Worm (Caenorhabditis elegans) whole organism, midembryonic: ENCODE results near the gene C33D3.4.

ENCODE experiments used
- T22C8.4 ChIP-seq: fragments of 200-800 bp; sonication (Bioruptor generic); IDR thresholded peaks from 2 replicates; pipeline ENCODE4 v1.3.6; 2022; ENCODE audit warnings: missing genetic modification characterization, missing compliant biosample characterization
- cog-1 ChIP-seq: sonication (generic microtip); optimal IDR thresholded peaks from 2 replicates; lab custom pipeline; 2016; ENCODE audit warnings: missing genetic modification characterization, missing compliant biosample characterization
- flt-1 ChIP-seq: fragments of 200-800 bp; sonication (Bioruptor generic); IDR thresholded peaks from 2 replicates; pipeline ENCODE4 v1.3.6; 2022; ENCODE audit warnings: missing genetic modification characterization, missing compliant biosample characterization
- klf-2 ChIP-seq: fragments of 200-800 bp; sonication (Bioruptor generic); conservative IDR thresholded peaks from 2 replicates; pipeline ENCODE4 v1.3.6; 2022; ENCODE audit warnings: missing genetic modification reagents, missing genetic modification characterization, missing compliant biosample characterization
- med-1 ChIP-seq: sonication (generic microtip); optimal IDR thresholded peaks from 2 replicates; lab custom pipeline; 2017; ENCODE audit warnings: missing genetic modification characterization, mild to moderate bottlenecking, missing compliant biosample characterization, antibody characterized with exemption, missing genetic modification reagents; ENCODE audit not compliant: insufficient read depth
- tab-1 ChIP-seq: fragments of 200-800 bp; sonication (Bioruptor generic); IDR thresholded peaks from 2 replicates; pipeline ENCODE4 v1.3.6; 2022; ENCODE audit warnings: missing genetic modification characterization, missing compliant biosample characterization
- ztf-23 ChIP-seq: fragments of 200-800 bp; sonication (Bioruptor generic); IDR thresholded peaks from 2 replicates; pipeline ENCODE4 v1.3.6; 2022; ENCODE audit warnings: missing genetic modification reagents, missing genetic modification characterization, missing compliant biosample characterization
- ztf-29 ChIP-seq: fragments of 200-800 bp; sonication (Bioruptor generic); IDR thresholded peaks from 2 replicates; pipeline ENCODE4 v1.3.6; 2022; ENCODE audit warnings: missing genetic modification reagents, missing genetic modification characterization, missing compliant biosample characterization

ce11 chrX:10521313-10521712 lies 32.5 kb downstream of the C33D3.4 start, which contains the start of gene F14F3.4:
- no peak for TF ChIP-seq med-1
- no peak for TF ChIP-seq flt-1 (GFP tag; lab: Robert Waterston, UW)
- no peak for TF ChIP-seq tab-1 (GFP tag; lab: Robert Waterston, UW)
- no peak for TF ChIP-seq T22C8.4 (GFP tag; lab: Robert Waterston, UW)
- TF ChIP-seq cog-1: no peak
- no peak for TF ChIP-seq ztf-29 (GFP tag; lab: Robert Waterston, UW)
- no peak for TF ChIP-seq klf-2
- TF ChIP-seq ztf-23 (GFP tag; lab: Robert Waterston, UW): no peak
